Worm (Caenorhabditis elegans): ENCODE data around the gene gly-12.

Gene gly-12

DNA sequence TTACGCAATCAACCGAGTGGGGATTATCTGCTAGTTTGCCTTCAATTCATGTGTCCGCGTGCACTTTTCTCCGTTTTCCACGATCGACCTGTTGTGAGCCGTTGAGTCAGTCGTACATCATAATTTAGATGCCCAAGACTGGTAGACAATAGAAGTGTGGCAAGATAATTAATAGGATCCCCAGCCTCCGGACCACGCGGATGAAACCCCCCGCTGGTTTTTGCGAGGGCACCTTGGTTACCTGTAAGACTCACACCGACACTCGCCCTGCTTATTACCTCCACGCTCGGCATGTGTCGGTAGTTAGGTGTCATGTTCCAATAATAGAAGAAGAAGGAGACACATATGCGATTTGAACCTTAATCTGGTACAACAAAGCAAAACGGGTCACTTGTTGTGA is 29.7 kb upstream of the gly-12 start:
- TF ChIP-seq unc-39 (tag; optimal IDR thresholded peaks at IDR 0.05) (peak; percentile 53), ceh-43 (GFP tag; optimal IDR thresholded peaks at IDR 0.05) (peak; percentile 24), unc-62 (GFP tag; optimal IDR thresholded peaks at IDR 0.05) (no peak), nhr-2 (tag; optimal IDR thresholded peaks at IDR 0.05) (peak; percentile 30), sptf-1 (tag; optimal IDR thresholded peaks at IDR 0.05) (no peak)

DNA sequence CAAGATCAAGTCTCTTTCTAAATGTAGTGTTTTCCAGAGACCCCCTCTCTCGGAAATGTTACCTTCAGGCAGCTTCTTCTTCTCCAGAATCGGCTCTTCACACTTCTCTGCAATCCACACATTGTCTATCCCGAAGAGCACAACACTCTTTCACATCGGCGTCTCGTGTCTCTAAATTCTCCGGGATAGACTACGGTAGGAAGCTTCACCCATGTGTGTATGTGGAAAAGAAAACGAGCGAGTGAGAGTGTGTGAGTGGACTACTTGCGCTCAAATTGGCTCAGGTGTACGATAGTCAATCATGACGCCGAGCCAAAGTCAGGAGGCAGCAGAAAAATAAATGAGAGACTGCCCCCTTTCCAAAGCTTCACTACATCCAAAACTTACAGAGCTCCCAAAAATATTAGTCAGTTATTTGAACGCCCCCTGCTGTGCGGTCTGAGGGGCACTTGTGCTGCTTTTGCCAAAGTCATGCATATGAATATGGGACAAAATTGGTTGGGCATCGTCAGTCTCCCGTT is 28.4 kb upstream of the gly-12 start:
- TF ChIP-seq lsy-2 (tag; optimal IDR thresholded peaks at IDR 0.05) = peak; percentile 64
- no peak for TF ChIP-seq ceh-43 (GFP tag; optimal IDR thresholded peaks at IDR 0.05)
- peak; percentile 35 for TF ChIP-seq cnd-1 (tag; optimal IDR thresholded peaks at IDR 0.05)
- TF ChIP-seq nhr-76 (tag; optimal IDR thresholded peaks at IDR 0.05) = no peak
- TF ChIP-seq ces-1 (GFP tag; optimal IDR thresholded peaks at IDR 0.05) = peak; percentile 29
- TF ChIP-seq bed-3 (GFP tag; optimal IDR thresholded peaks at IDR 0.05) = no peak
- TF ChIP-seq drap-1 (GFP tag; optimal IDR thresholded peaks at IDR 0.05) = no peak
- no peak for TF ChIP-seq ztf-11 (tag; optimal IDR thresholded peaks at IDR 0.05)
- TF ChIP-seq sem-2 (GFP tag; optimal IDR thresholded peaks at IDR 0.05) = no peak
- no peak for TF ChIP-seq nhr-12 (tag; optimal IDR thresholded peaks at IDR 0.05)

ce11 chrX:7460516-7460915 is 25.1 kb upstream of the gly-12 start:
- TF ChIP-seq lin-32 (GFP tag; optimal IDR thresholded peaks at IDR 0.05) (no peak), nhr-2 (tag; optimal IDR thresholded peaks at IDR 0.05) (no peak), lin-13 (tag; optimal IDR thresholded peaks at IDR 0.05) (no peak), drap-1 (GFP tag; optimal IDR thresholded peaks at IDR 0.05) (peak; percentile 24), ceh-43 (GFP tag; optimal IDR thresholded peaks at IDR 0.05) (no peak), lsy-2 (tag; optimal IDR thresholded peaks at IDR 0.05) (peak; percentile 61)

DNA sequence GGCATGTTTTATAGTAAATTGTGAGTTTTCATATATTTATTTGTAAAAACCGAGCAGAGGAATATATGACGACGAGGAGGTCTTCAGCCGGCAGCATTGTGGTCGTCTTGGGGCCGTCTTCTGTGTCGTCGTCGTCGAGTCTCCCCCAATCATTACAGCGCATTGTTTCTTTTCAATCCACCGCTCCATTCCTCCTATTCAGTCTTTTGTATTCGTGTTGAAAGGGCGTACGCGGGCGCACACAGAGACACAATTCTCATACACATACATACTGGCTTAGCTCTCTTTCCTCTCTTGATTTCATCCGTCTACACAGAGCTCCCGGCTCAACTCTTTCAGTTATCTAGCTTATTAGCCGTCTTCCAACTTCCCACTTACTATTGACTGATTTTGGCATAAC is 22.0 kb upstream of the gly-12 start, which contains the start of gene sox-2:
sox-2 (minus strand) TSS at position 100 of the 400 bp plus-strand sequence.
- no peak for TF ChIP-seq blmp-1 (tag; optimal IDR thresholded peaks at IDR 0.05)
- no peak for TF ChIP-seq sem-2 (GFP tag; optimal IDR thresholded peaks at IDR 0.05)
- TF ChIP-seq drap-1 (GFP tag; optimal IDR thresholded peaks at IDR 0.05) = no peak
- TF ChIP-seq cnd-1 (tag; optimal IDR thresholded peaks at IDR 0.05) = no peak
- TF ChIP-seq unc-120 (tag; optimal IDR thresholded peaks at IDR 0.05; ENCODE audit: poor library complexity, severe bottlenecking) = no peak
- no peak for TF ChIP-seq lin-32 (GFP tag; optimal IDR thresholded peaks at IDR 0.05)
- TF ChIP-seq ceh-39 (tag; optimal IDR thresholded peaks at IDR 0.05) = no peak
- no peak for TF ChIP-seq mls-2 (tag; optimal IDR thresholded peaks at IDR 0.05)
- no peak for TF ChIP-seq unc-62 (GFP tag; optimal IDR thresholded peaks at IDR 0.05)
- no peak for TF ChIP-seq lsy-2 (tag; optimal IDR thresholded peaks at IDR 0.05)
- no peak for TF ChIP-seq nhr-12 (tag; optimal IDR thresholded peaks at IDR 0.05)
- no peak for TF ChIP-seq pha-4 (tag; optimal IDR thresholded peaks at IDR 0.05)
- no peak for TF ChIP-seq nhr-28 (tag; optimal IDR thresholded peaks at IDR 0.05)
- TF ChIP-seq hlh-1 (tag; optimal IDR thresholded peaks at IDR 0.05) = no peak

- TF ChIP-seq hlh-1 (tag; optimal IDR thresholded peaks at IDR 0.05) (no peak), cnd-1 (tag; optimal IDR thresholded peaks at IDR 0.05) (peak; percentile 14)
These were observed 21.3 kb upstream of the gly-12 start for ce11 chrX:7464389-7464788.

ce11 chrX:7466682-7467081 is 19.0 kb upstream of the gly-12 start:
- TF ChIP-seq cnd-1 (tag; optimal IDR thresholded peaks at IDR 0.05) = peak; percentile 64
- peak; percentile 54 for TF ChIP-seq nhr-2 (tag; optimal IDR thresholded peaks at IDR 0.05)
- TF ChIP-seq drap-1 (GFP tag; optimal IDR thresholded peaks at IDR 0.05) = no peak

ce11 chrX:7469907-7470306 is 15.8 kb upstream of the gly-12 start:
- TF ChIP-seq zip-8 (tag; optimal IDR thresholded peaks at IDR 0.05) (peak; percentile 82), mls-2 (tag; optimal IDR thresholded peaks at IDR 0.05) (peak; percentile 2), nhr-2 (tag; optimal IDR thresholded peaks at IDR 0.05) (peak; percentile 85), sem-2 (GFP tag; optimal IDR thresholded peaks at IDR 0.05) (peak; percentile 38), cnd-1 (tag; optimal IDR thresholded peaks at IDR 0.05) (peak; percentile 39), nhr-237 (tag; optimal IDR thresholded peaks at IDR 0.05) (no peak)

DNA sequence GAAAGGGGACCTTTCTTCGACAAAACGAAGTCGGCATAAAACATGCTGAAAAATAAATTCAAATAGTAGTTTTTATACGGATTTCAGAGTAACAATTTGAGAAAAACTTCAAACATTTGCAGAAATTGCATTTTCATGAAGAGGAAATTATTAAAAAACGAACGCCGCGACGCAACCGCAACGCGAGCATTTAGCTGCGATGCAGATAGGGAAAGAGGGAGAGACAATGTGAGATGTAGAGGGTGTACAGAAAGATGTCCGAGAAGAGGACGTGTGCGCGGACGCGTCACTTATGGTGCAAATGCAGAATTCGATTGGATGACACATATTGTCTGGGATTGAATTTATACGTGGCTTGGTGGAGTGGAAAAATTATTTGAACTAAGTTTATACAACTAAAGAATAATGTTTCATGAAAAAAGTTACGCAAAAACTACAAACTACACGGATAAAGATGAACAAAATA is 10.7 kb upstream of the gly-12 start, which contains the start of gene coh-1:
coh-1 (minus strand) TSS at position 51 of the 466 bp plus-strand sequence.
- TF ChIP-seq ceh-43 (GFP tag; optimal IDR thresholded peaks at IDR 0.05) (no peak), drap-1 (GFP tag; optimal IDR thresholded peaks at IDR 0.05) (no peak), ceh-83 (GFP tag; optimal IDR thresholded peaks at IDR 0.05) (no peak), mab-5 (tag; optimal IDR thresholded peaks at IDR 0.05) (no peak), ham-2 (GFP tag; optimal IDR thresholded peaks at IDR 0.05) (no peak), zip-8 (tag; optimal IDR thresholded peaks at IDR 0.05) (no peak), tbx-8 (GFP tag; optimal IDR thresholded peaks at IDR 0.05) (no peak), unc-120 (tag; optimal IDR thresholded peaks at IDR 0.05; ENCODE audit: poor library complexity, severe bottlenecking) (peak; percentile 74), ceh-39 (tag; optimal IDR thresholded peaks at IDR 0.05) (peak; percentile 61), blmp-1 (tag; optimal IDR thresholded peaks at IDR 0.05) (no peak), mep-1 (tag; optimal IDR thresholded peaks at IDR 0.05) (peak; percentile 66), ztf-11 (tag; optimal IDR thresholded peaks at IDR 0.05) (no peak), lsy-2 (tag; optimal IDR thresholded peaks at IDR 0.05) (peak; percentile 35), nhr-28 (tag; optimal IDR thresholded peaks at IDR 0.05) (no peak), pha-4 (tag; optimal IDR thresholded peaks at IDR 0.05) (peak; percentile 62), nhr-237 (tag; optimal IDR thresholded peaks at IDR 0.05) (peak; percentile 35), flh-1 (GFP tag; optimal IDR thresholded peaks at IDR 0.05) (no peak), lin-32 (GFP tag; optimal IDR thresholded peaks at IDR 0.05) (no peak), ces-1 (GFP tag; optimal IDR thresholded peaks at IDR 0.05) (peak; percentile 86), cnd-1 (tag; optimal IDR thresholded peaks at IDR 0.05) (no peak), hlh-1 (tag; optimal IDR thresholded peaks at IDR 0.05) (no peak), sptf-1 (tag; optimal IDR thresholded peaks at IDR 0.05) (no peak), nhr-76 (tag; optimal IDR thresholded peaks at IDR 0.05) (no peak), bed-3 (GFP tag; optimal IDR thresholded peaks at IDR 0.05) (no peak), nhr-12 (tag; optimal IDR thresholded peaks at IDR 0.05) (no peak)

Data from whole organism, mixed stage, embryonic.